Worm (Caenorhabditis elegans): ENCODE results near the gene dgk-5.

DNA sequence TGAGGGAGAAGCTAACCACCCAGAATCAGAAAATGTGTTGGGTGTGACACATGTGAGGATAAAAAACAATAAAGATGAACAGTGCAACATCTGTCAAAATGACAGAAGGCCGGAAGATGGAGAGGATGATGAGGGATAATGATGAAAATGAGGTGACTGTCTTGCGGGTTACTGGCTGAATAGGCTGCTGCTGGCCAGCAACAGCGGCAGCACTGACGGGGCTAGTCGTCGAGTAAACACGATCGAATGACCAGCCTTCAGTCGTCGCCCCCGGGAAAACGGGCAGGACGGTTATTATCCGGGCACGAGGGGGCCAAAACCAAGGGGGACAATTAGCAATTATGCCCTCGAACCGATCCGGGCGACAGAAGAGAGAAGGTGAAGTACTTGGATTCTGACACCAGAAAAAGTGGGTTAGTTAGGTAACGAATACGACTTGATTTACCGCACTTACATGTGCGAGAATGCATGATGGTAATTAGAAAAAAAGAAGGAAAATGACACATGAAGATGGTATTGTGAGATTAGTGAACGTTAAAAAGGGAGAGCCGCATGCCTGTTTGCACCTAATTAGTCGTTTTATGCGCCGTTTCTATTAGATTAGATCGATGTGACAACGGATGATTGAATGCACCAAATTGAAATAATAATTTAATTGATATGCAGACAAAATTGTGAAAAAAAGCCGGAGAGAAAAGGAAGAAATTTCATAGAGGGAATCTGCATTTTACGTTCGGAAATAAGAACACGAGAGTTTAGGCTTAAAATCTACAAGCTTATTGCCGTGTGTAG, 59.0 kb downstream of the dgk-5 start:
- TF ChIP-seq ama-1 (optimal IDR thresholded peaks at IDR 0.05) (no peak), B0310.2 (tag; optimal IDR thresholded peaks at IDR 0.05) (no peak), flt-1 (GFP tag; IDR thresholded peaks at IDR 0.05) (no peak), F13C5.2 (tag; optimal IDR thresholded peaks at IDR 0.05) (no peak), tbx-37 (GFP tag; conservative IDR thresholded peaks at IDR 0.05) (no peak), tbx-11 (GFP tag; IDR thresholded peaks at IDR 0.05) (no peak), scrt-1 (GFP tag; IDR thresholded peaks at IDR 0.05) (peak; percentile 25; the same call in 1 of the 2 replicates), hmg-4 (GFP tag; optimal IDR thresholded peaks at IDR 0.05) (peak; percentile 61), ceh-13 (GFP tag; optimal IDR thresholded peaks at IDR 0.05) (no peak), ceh-36 (tag; optimal IDR thresholded peaks at IDR 0.05) (no peak), pes-1 (GFP tag; IDR thresholded peaks at IDR 0.05) (no peak), aly-1 (tag; optimal IDR thresholded peaks at IDR 0.05) (no peak), hmbx-1 (tag; optimal IDR thresholded peaks at IDR 0.05) (no peak)
